Worm (Caenorhabditis elegans): Measurements from ENCODE around the gene srd-21.

ce11 chrV:16608478-16608877 lies 21.2 kb upstream of the srd-21 start:
- TF ChIP-seq flt-1 (GFP tag; IDR thresholded peaks at IDR 0.05): no peak
- no peak for TF ChIP-seq cog-1 (tag; optimal IDR thresholded peaks at IDR 0.05)
- TF ChIP-seq ref-1 (GFP tag; conservative IDR thresholded peaks at IDR 0.05): no peak
- no peak for TF ChIP-seq med-1 (GFP tag; optimal IDR thresholded peaks at IDR 0.05; ENCODE audit: insufficient read depth)
- TF ChIP-seq ztf-23 (GFP tag; IDR thresholded peaks at IDR 0.05): no peak
- TF ChIP-seq T22C8.4 (GFP tag; IDR thresholded peaks at IDR 0.05): no peak
- TF ChIP-seq tab-1 (GFP tag; IDR thresholded peaks at IDR 0.05): no peak
- TF ChIP-seq klf-2 (GFP tag; conservative IDR thresholded peaks at IDR 0.05): no peak

All from whole organism, midembryonic.